Worm (Caenorhabditis elegans): ENCODE results near the gene Y39B6A.41.

Y39B6A.41 gene

DNA sequence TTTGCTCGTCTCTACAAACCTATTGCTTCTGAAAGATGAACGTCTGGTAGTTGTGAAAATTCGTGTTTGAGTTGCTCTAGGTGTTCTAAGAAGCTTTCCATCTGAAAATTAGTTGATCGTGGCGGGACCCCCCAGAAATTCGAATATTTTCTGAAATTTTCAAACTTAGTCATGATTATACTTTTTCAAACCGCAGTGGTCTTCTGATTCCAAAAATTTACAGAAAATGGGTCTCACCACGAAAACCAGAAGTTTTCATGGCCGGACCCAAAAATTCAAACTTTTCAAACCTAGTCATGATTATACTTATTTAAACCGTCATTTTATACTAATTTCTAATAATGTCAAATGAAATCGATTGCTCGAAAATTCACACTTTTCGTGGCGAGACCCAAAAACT lies 17.7 kb downstream of the Y39B6A.41 start, which contains the start of gene ztf-20:
Gene ztf-20, minus strand, starts transcription at position 101 of the 400 bp plus-strand sequence.
- TF ChIP-seq B0035.1 (tag; optimal IDR thresholded peaks at IDR 0.05), result no peak

DNA sequence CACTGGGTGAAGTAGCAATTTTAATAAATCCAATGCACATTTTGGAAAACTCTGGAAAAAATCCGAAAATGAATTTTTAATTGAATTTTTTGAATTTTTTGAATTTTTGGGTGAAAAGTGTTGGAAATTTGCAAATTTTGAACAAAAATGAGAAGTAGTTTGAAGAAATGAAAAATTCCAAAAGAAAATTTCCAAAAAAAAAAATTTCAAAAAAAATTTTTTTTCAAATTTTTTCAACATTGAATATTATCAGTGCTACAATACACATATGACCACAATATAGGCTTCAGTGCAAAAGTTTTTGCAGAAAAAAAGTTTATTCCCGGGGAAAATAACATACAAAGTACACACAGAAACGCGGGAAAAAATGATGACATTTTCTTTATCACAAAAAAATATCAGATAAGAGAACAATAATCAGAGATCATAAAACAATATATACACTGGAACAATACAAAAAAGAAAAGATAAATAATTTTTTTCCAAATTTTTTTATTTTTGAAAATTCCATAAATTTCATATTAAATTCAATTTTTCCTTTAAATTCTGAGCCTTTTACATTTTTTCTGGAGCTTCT lies 20.4 kb downstream of the Y39B6A.41 start, which contains the start of gene hrg-10:
Gene hrg-10, minus strand, starts transcription at position 51 of the 577 bp plus-strand sequence.
- TF ChIP-seq hlh-12 (tag; optimal IDR thresholded peaks at IDR 0.05) (no peak), nhr-80 (tag; optimal IDR thresholded peaks at IDR 0.05) (peak; percentile 39), snpc-1.3 (tag; optimal IDR thresholded peaks at IDR 0.05; ENCODE audit: insufficient read depth) (no peak)

DNA sequence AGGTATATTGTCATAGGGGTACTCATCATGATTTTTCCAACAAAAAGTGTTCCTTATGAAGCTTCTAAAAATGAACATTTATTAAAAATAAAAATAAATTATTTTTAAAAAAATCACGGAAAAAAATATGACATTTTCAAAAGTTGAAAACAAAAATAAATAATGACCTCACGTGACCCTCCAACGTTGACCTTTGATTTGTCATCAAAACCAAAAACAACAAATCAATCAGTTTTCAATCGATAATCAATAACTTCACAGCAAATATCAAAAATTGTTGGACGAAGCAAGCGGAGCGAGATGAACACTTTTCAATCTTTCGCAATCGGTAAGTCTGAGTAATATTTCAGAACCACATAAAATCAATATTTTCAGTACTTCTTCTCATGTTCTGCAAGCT lies 37.4 kb downstream of the Y39B6A.41 start, which contains the start of gene Y80D3A.8:
Gene Y80D3A.8, plus strand, starts transcription at position 301 of the 400 bp plus-strand sequence.
- TF ChIP-seq Y53G8AR.9 (GFP tag; conservative IDR thresholded peaks at IDR 0.05) (no peak), hrde-1 (tag; optimal IDR thresholded peaks at IDR 0.05; ENCODE audit: borderline replicate concordance) (no peak), rcor-1 (GFP tag; IDR thresholded peaks at IDR 0.05) (no peak), lsy-27 (tag; optimal IDR thresholded peaks at IDR 0.05; ENCODE audit: borderline replicate concordance, insufficient read depth) (no peak), hsf-1 (GFP tag; IDR thresholded peaks at IDR 0.05) (no peak), F37B4.10 (GFP tag; IDR thresholded peaks at IDR 0.05) (no peak), F57A8.1 (GFP tag; optimal IDR thresholded peaks at IDR 0.05) (no peak), hlh-26 (GFP tag; conservative IDR thresholded peaks at IDR 0.05) (no peak), snpc-4 (GFP tag; optimal IDR thresholded peaks at IDR 0.05) (no peak), snpc-4 (tag; optimal IDR thresholded peaks at IDR 0.05) (no peak), dpl-1 (GFP tag; optimal IDR thresholded peaks at IDR 0.05) (no peak), lin-54 (GFP tag; optimal IDR thresholded peaks at IDR 0.05) (no peak), C06A6.2 (GFP tag; conservative IDR thresholded peaks at IDR 0.05) (no peak)

DNA sequence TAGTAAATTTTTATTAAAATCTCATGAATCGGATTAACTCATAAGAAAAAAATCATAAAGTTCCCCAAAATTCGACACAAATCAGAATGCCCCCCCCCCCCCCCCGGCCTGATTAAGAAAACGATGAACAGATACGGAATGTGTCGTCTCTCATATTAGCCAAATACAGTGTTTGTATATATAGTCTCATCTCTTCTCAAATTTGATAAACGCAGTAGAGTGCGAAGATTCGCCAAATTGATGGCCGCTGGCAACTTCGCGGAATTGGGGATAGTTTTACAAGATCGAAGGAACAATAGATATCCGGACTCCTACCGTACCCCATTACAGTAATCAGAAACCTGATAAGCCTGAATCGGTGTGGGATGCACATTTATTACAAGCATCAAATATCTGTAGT lies 40.2 kb downstream of the Y39B6A.41 start:
- TF ChIP-seq F23B12.7 (tag; optimal IDR thresholded peaks at IDR 0.05; ENCODE audit: insufficient read depth) (no peak), pbrm-1 (GFP tag; IDR thresholded peaks at IDR 0.05) (no peak), ceh-40 (GFP tag; IDR thresholded peaks at IDR 0.05) (no peak), atf-7 (tag; optimal IDR thresholded peaks at IDR 0.05) (no peak), ztf-6 (GFP tag; IDR thresholded peaks at IDR 0.05) (no peak), Y53G8AR.9 (GFP tag; conservative IDR thresholded peaks at IDR 0.05) (no peak), C17E4.6 (GFP tag; IDR thresholded peaks at IDR 0.05) (no peak), pha-4 (tag; optimal IDR thresholded peaks at IDR 0.05) (no peak), B0019.2 (GFP tag; conservative IDR thresholded peaks at IDR 0.05) (no peak), tbx-9 (tag; optimal IDR thresholded peaks at IDR 0.05; ENCODE audit: borderline replicate concordance) (no peak)

DNA sequence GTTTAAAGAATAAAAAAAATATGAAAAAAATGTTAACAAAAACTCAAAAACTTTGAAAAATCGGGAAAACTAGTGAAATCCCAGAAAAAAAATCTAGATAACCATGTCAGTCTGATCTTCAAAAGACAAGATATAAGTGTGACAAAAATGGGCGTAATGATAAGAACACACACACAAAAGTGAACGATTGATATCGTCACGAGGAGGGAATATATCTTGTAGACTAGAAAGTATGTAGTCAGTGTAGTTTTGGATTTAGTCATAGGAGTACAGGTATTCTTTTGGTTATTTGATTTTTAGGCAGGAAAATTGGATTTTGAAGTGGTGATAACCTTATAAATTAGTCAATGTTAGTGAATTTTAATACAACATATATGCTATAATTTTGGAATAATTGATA lies 43.2 kb downstream of the Y39B6A.41 start:
- TF ChIP-seq ama-1 (optimal IDR thresholded peaks at IDR 0.05), result no peak
- TF ChIP-seq ama-1 (GFP tag; optimal IDR thresholded peaks at IDR 0.05), result no peak
- TF ChIP-seq dpff-1 (tag; optimal IDR thresholded peaks at IDR 0.05), result no peak
- no peak for TF ChIP-seq tbp1 (GFP tag; optimal IDR thresholded peaks at IDR 0.05)
- no peak for TF ChIP-seq F55B11.4 (tag; optimal IDR thresholded peaks at IDR 0.05; ENCODE audit: borderline replicate concordance, insufficient read depth)
- no peak for TF ChIP-seq hlh-12 (tag; optimal IDR thresholded peaks at IDR 0.05)
- TF ChIP-seq zim-3 (tag; optimal IDR thresholded peaks at IDR 0.05), result no peak

Measured in whole organism, young adult.